Worm (Caenorhabditis elegans) whole organism, early embryonic: ENCODE measurements around the gene F10E9.10.

Source experiments
- B0310.2 ChIP-seq: sonication (generic microtip); optimal IDR thresholded peaks from 2 replicates; lab custom pipeline; 2016; ENCODE audit warnings: mild to moderate bottlenecking, missing genetic modification characterization, missing compliant biosample characterization
- aly-1 ChIP-seq: sonication (generic microtip); optimal IDR thresholded peaks from 2 replicates; lab custom pipeline; 2016; ENCODE audit warnings: missing genetic modification characterization, missing compliant biosample characterization
- ama-1 ChIP-seq: fragments of 150-350 bp; optimal IDR thresholded peaks from 2 replicates; lab custom pipeline; 2014
- ceh-13 ChIP-seq: fragments of 200-800 bp; sonication (Bioruptor generic); optimal IDR thresholded peaks from 2 replicates; lab custom pipeline; 2018; ENCODE audit warnings: mild to moderate bottlenecking, missing genetic modification characterization, missing compliant biosample characterization
- flt-1 ChIP-seq: fragments of 200-800 bp; sonication (Bioruptor generic); IDR thresholded peaks from 2 replicates; pipeline ENCODE4 v1.3.6; 2022; ENCODE audit warnings: missing genetic modification characterization, missing compliant biosample characterization
- hmbx-1 ChIP-seq: sonication (generic microtip); optimal IDR thresholded peaks from 2 replicates; lab custom pipeline; 2016; ENCODE audit warnings: mild to moderate bottlenecking, missing genetic modification characterization, missing compliant biosample characterization
- pes-1 ChIP-seq: fragments of 200-800 bp; sonication (Bioruptor generic); IDR thresholded peaks from 2 replicates; pipeline ENCODE4 v1.3.6; 2022; ENCODE audit warnings: missing genetic modification reagents, missing genetic modification characterization, missing compliant biosample characterization
- tra-4 ChIP-seq: sonication (generic microtip); optimal IDR thresholded peaks from 2 replicates; lab custom pipeline; 2017; ENCODE audit warnings: missing genetic modification characterization, missing compliant biosample characterization

ce11 chrIII:8303440-8303839 is 16.6 kb downstream of the F10E9.10 start:
- no peak for TF ChIP-seq ama-1 (lab: Kevin White, UChicago)
- TF ChIP-seq pes-1: no peak
- TF ChIP-seq flt-1 (GFP tag; lab: Robert Waterston, UW): no peak
- no peak for TF ChIP-seq B0310.2 (tag; lab: Kevin White, UChicago)
- TF ChIP-seq ceh-13: no peak
- no peak for TF ChIP-seq aly-1 (tag; lab: Kevin White, UChicago)
- no peak for TF ChIP-seq tra-4 (tag; lab: Kevin White, UChicago)
- no peak for TF ChIP-seq hmbx-1
